In genomic region chrIII:3664224-3664623, ce11 we compare ENCODE assay signal across 4 worm cellular contexts.
A peak's percentile ranks its signal among the peaks of the same experiment; 100 is the strongest.
TF ChIP-seq lines count a peak whose summit lies in the region.

TSS of gene C46F11.4 (minus strand) at chrIII:3664304.

TF ChIP-seq in whole organism, L2 larva, 48 proteins besides CTCF, POLR2A, EP300 and RAD21:
- TF ChIP-seq sma-3 (GFP tag; optimal IDR thresholded peaks at IDR 0.05; lab: Kevin White, UChicago) (peak; percentile 47), nhr-129 (tag; optimal IDR thresholded peaks at IDR 0.05; lab: Kevin White, UChicago) (peak; percentile 40), nhr-25 (tag; optimal IDR thresholded peaks at IDR 0.05; lab: Kevin White, UChicago) (peak; percentile 20), nhr-23 (tag; optimal IDR thresholded peaks at IDR 0.05; lab: Kevin White, UChicago) (no peak), F13H6.1 (tag; optimal IDR thresholded peaks at IDR 0.05; lab: Kevin White, UChicago) (peak; percentile 53), unc-55 (GFP tag; optimal IDR thresholded peaks at IDR 0.05; lab: Kevin White, UChicago) (peak; percentile 47), lin-13 (GFP tag; optimal IDR thresholded peaks at IDR 0.05; lab: Kevin White, UChicago) (peak; percentile 52), C34F6.9 (tag; optimal IDR thresholded peaks at IDR 0.05; lab: Kevin White, UChicago) (peak; percentile 30), snpc-4 (tag; optimal IDR thresholded peaks at IDR 0.05; lab: Kevin White, UChicago) (no peak), fos-1 (tag; optimal IDR thresholded peaks at IDR 0.05; lab: Kevin White, UChicago) (no peak), lsy-2 (tag; optimal IDR thresholded peaks at IDR 0.05; lab: Kevin White, UChicago) (peak in 1 of 2 experiments; percentile 64), crh-2 (tag; optimal IDR thresholded peaks at IDR 0.05; lab: Kevin White, UChicago) (no peak), ceh-16 (tag; optimal IDR thresholded peaks at IDR 0.05; lab: Kevin White, UChicago) (no peak), lin-11 (tag; optimal IDR thresholded peaks at IDR 0.05; lab: Kevin White, UChicago) (peak; percentile 36), gmeb-1 (tag; optimal IDR thresholded peaks at IDR 0.05; lab: Kevin White, UChicago) (peak; percentile 50)

TF ChIP-seq in whole organism, L4 larva, 104 proteins besides CTCF, POLR2A, EP300 and RAD21:
- TF ChIP-seq mep-1 (tag; optimal IDR thresholded peaks at IDR 0.05; lab: Kevin White, UChicago), result peak; percentile 66
- peak; percentile 36; the same call in 1 of the 2 replicates for TF ChIP-seq arid-1 (GFP tag; conservative IDR thresholded peaks at IDR 0.05; lab: Robert Waterston, UW)
- peak; percentile 92 for TF ChIP-seq nhr-28 (tag; optimal IDR thresholded peaks at IDR 0.05; lab: Kevin White, UChicago)
- no peak for TF ChIP-seq ZK546.5 (tag; optimal IDR thresholded peaks at IDR 0.05; lab: Kevin White, UChicago)
- TF ChIP-seq rbr-2 (tag; optimal IDR thresholded peaks at IDR 0.05; lab: Kevin White, UChicago), result no peak
- no peak for TF ChIP-seq skn-1 (tag; optimal IDR thresholded peaks at IDR 0.05; lab: Kevin White, UChicago)
- TF ChIP-seq nhr-76 (tag; optimal IDR thresholded peaks at IDR 0.05; lab: Kevin White, UChicago), result no peak
- peak; percentile 62 for TF ChIP-seq duxl-1 (tag; optimal IDR thresholded peaks at IDR 0.05; lab: Kevin White, UChicago; ENCODE audit: poor library complexity)
- TF ChIP-seq mes-2 (tag; optimal IDR thresholded peaks at IDR 0.05; lab: Kevin White, UChicago; ENCODE audit: poor library complexity, severe bottlenecking), result peak; percentile 87
- peak; percentile 5 to 67 for TF ChIP-seq lsy-2 (tag; optimal IDR thresholded peaks at IDR 0.05; lab: Kevin White, UChicago)
- no peak for TF ChIP-seq dmd-8 (GFP tag; IDR thresholded peaks at IDR 0.05; lab: Robert Waterston, UW)
- peak; percentile 49 for TF ChIP-seq aha-1 (tag; lab: Kevin White, UChicago)
- TF ChIP-seq snpc-1.2 (GFP tag; IDR thresholded peaks at IDR 0.05; lab: Robert Waterston, UW), result no peak
- peak; percentile 14 for TF ChIP-seq unc-130 (GFP tag; optimal IDR thresholded peaks at IDR 0.05; lab: Kevin White, UChicago)
- no peak for TF ChIP-seq unc-62 (GFP tag; optimal IDR thresholded peaks at IDR 0.05 in 1 of 2; lab: Kevin White, UChicago)
- no peak for TF ChIP-seq unc-62 (tag; optimal IDR thresholded peaks at IDR 0.05; lab: Kevin White, UChicago)
- peak; percentile 50; the same call in 1 of the 2 replicates for TF ChIP-seq hmg-1.1 (GFP tag; IDR thresholded peaks at IDR 0.05; lab: Robert Waterston, UW)
- peak; percentile 40 for TF ChIP-seq dve-1 (tag; optimal IDR thresholded peaks at IDR 0.05; lab: Kevin White, UChicago; ENCODE audit: insufficient read depth)
- peak; percentile 45 for TF ChIP-seq lin-13 (GFP tag; optimal IDR thresholded peaks at IDR 0.05; lab: Kevin White, UChicago)
- peak; percentile 43 for TF ChIP-seq dpl-1 (GFP tag; optimal IDR thresholded peaks at IDR 0.05; lab: Kevin White, UChicago)
- TF ChIP-seq daf-19 (GFP tag; conservative IDR thresholded peaks at IDR 0.05; lab: Robert Waterston, UW), result 0 out of 2 replicates have a peak, but pooled peaks have one; percentile 71
- peak; percentile 15 for TF ChIP-seq nhr-6 (tag; optimal IDR thresholded peaks at IDR 0.05; lab: Kevin White, UChicago)
- TF ChIP-seq lin-38 (GFP tag; IDR thresholded peaks at IDR 0.05; lab: Robert Waterston, UW), result peak; percentile 48
- TF ChIP-seq hlh-30 (tag; optimal IDR thresholded peaks at IDR 0.05; lab: Kevin White, UChicago; ENCODE audit: insufficient read depth), result peak; percentile 67
TF ChIP-seq in whole organism, L4 larva: peak in this region for 16.

TF ChIP-seq in whole organism, late embryonic, 69 proteins besides CTCF, POLR2A, EP300 and RAD21 (continues in another document):
- TF ChIP-seq ceh-22 (tag; optimal IDR thresholded peaks at IDR 0.05; lab: Kevin White, UChicago) (peak; percentile 65), unc-42 (tag; optimal IDR thresholded peaks at IDR 0.05; lab: Kevin White, UChicago) (peak; percentile 34), ceh-31 (tag; optimal IDR thresholded peaks at IDR 0.05; lab: Kevin White, UChicago) (peak; percentile 84), sdc-2 (tag; optimal IDR thresholded peaks at IDR 0.05; lab: Kevin White, UChicago) (peak; percentile 57), hlh-8 (tag; optimal IDR thresholded peaks at IDR 0.05; lab: Kevin White, UChicago) (peak; percentile 92), odd-2 (tag; optimal IDR thresholded peaks at IDR 0.05; lab: Kevin White, UChicago) (peak; percentile 87), unc-55 (GFP tag; optimal IDR thresholded peaks at IDR 0.05; lab: Kevin White, UChicago) (no peak), hlh-13 (GFP tag; optimal IDR thresholded peaks at IDR 0.05; lab: Kevin White, UChicago) (peak; percentile 66), hlh-30 (tag; optimal IDR thresholded peaks at IDR 0.05; lab: Kevin White, UChicago; ENCODE audit: insufficient read depth) (no peak), elt-4 (tag; optimal IDR thresholded peaks at IDR 0.05; lab: Kevin White, UChicago) (no peak), npax-4 (tag; optimal IDR thresholded peaks at IDR 0.05; lab: Kevin White, UChicago) (peak; percentile 75), K02D7.2 (tag; optimal IDR thresholded peaks at IDR 0.05; lab: Kevin White, UChicago) (peak; percentile 87), hlh-15 (tag; optimal IDR thresholded peaks at IDR 0.05; lab: Kevin White, UChicago) (peak; percentile 82), K09A11.1 (tag; optimal IDR thresholded peaks at IDR 0.05; lab: Kevin White, UChicago; ENCODE audit: insufficient read depth) (peak; percentile 92), nfya-1 (tag; optimal IDR thresholded peaks at IDR 0.05; lab: Kevin White, UChicago) (peak; percentile 85), ceh-45 (GFP tag; IDR thresholded peaks at IDR 0.05; lab: Robert Waterston, UW) (peak; percentile 81), eyg-1 (tag; optimal IDR thresholded peaks at IDR 0.05; lab: Kevin White, UChicago) (peak; percentile 56), madf-2 (tag; optimal IDR thresholded peaks at IDR 0.05; lab: Kevin White, UChicago) (peak; percentile 80), Y22D7AL.16 (tag; optimal IDR thresholded peaks at IDR 0.05; lab: Kevin White, UChicago) (peak; percentile 76), pqm-1 (tag; optimal IDR thresholded peaks at IDR 0.05; lab: Kevin White, UChicago) (no peak), ceh-14 (tag; optimal IDR thresholded peaks at IDR 0.05; lab: Kevin White, UChicago) (peak; percentile 92), tbx-7 (tag; optimal IDR thresholded peaks at IDR 0.05; lab: Kevin White, UChicago) (peak; percentile 43), ahr-1 (tag; optimal IDR thresholded peaks at IDR 0.05; lab: Kevin White, UChicago) (peak; percentile 78), ceh-30 (tag; optimal IDR thresholded peaks at IDR 0.05; lab: Kevin White, UChicago) (no peak), ceh-34 (tag; optimal IDR thresholded peaks at IDR 0.05; lab: Kevin White, UChicago) (peak; percentile 80), che-1 (tag; optimal IDR thresholded peaks at IDR 0.05; lab: Kevin White, UChicago) (peak; percentile 78), ceh-24 (tag; optimal IDR thresholded peaks at IDR 0.05; lab: Kevin White, UChicago) (peak; percentile 70), nhr-11 (tag; optimal IDR thresholded peaks at IDR 0.05; lab: Kevin White, UChicago) (no peak), ama-1 (optimal IDR thresholded peaks at IDR 0.05; lab: Kevin White, UChicago) (no peak)

TF ChIP-seq in whole organism, mixed stage, embryonic, 35 proteins besides CTCF, POLR2A, EP300 and RAD21 (continues in another document):
- TF ChIP-seq flh-1 (GFP tag; optimal IDR thresholded peaks at IDR 0.05; lab: Kevin White, UChicago), result peak; percentile 61
- TF ChIP-seq hlh-1 (tag; optimal IDR thresholded peaks at IDR 0.05; lab: Kevin White, UChicago), result peak; percentile 84
- TF ChIP-seq tbx-8 (GFP tag; optimal IDR thresholded peaks at IDR 0.05; lab: Kevin White, UChicago), result peak; percentile 79
- peak; percentile 25 for TF ChIP-seq ces-1 (GFP tag; optimal IDR thresholded peaks at IDR 0.05; lab: Kevin White, UChicago)
- TF ChIP-seq elt-1 (tag; optimal IDR thresholded peaks at IDR 0.05; lab: Kevin White, UChicago; ENCODE audit: borderline replicate concordance, insufficient read depth), result no peak
- peak; percentile 77 for TF ChIP-seq lin-32 (GFP tag; optimal IDR thresholded peaks at IDR 0.05; lab: Kevin White, UChicago)
- peak; percentile 89 for TF ChIP-seq cnd-1 (tag; optimal IDR thresholded peaks at IDR 0.05; lab: Kevin White, UChicago)
- peak; percentile 73 for TF ChIP-seq lsy-2 (tag; optimal IDR thresholded peaks at IDR 0.05; lab: Kevin White, UChicago)
- peak; percentile 91 for TF ChIP-seq ztf-11 (tag; optimal IDR thresholded peaks at IDR 0.05; lab: Kevin White, UChicago)
- TF ChIP-seq zip-8 (tag; optimal IDR thresholded peaks at IDR 0.05; lab: Kevin White, UChicago), result no peak
- peak; percentile 61 for TF ChIP-seq blmp-1 (tag; optimal IDR thresholded peaks at IDR 0.05; lab: Kevin White, UChicago)
- TF ChIP-seq nhr-76 (tag; optimal IDR thresholded peaks at IDR 0.05; lab: Kevin White, UChicago), result peak; percentile 90
- peak; percentile 93 for TF ChIP-seq M03D4.4 (tag; optimal IDR thresholded peaks at IDR 0.05; lab: Kevin White, UChicago)
- peak; percentile 1 for TF ChIP-seq nhr-28 (tag; optimal IDR thresholded peaks at IDR 0.05; lab: Kevin White, UChicago)
- TF ChIP-seq ceh-83 (GFP tag; optimal IDR thresholded peaks at IDR 0.05; lab: Kevin White, UChicago), result peak; percentile 86
- TF ChIP-seq nhr-2 (tag; optimal IDR thresholded peaks at IDR 0.05; lab: Kevin White, UChicago), result peak; percentile 14
- peak; percentile 84 for TF ChIP-seq unc-120 (tag; optimal IDR thresholded peaks at IDR 0.05; lab: Kevin White, UChicago; ENCODE audit: poor library complexity, severe bottlenecking)
- TF ChIP-seq sptf-1 (tag; optimal IDR thresholded peaks at IDR 0.05; lab: Kevin White, UChicago), result peak; percentile 95
- TF ChIP-seq pha-4 (tag; optimal IDR thresholded peaks at IDR 0.05; lab: Kevin White, UChicago), result peak; percentile 69
- TF ChIP-seq elt-3 (tag; optimal IDR thresholded peaks at IDR 0.05; lab: Kevin White, UChicago), result no peak
- TF ChIP-seq ceh-39 (tag; optimal IDR thresholded peaks at IDR 0.05; lab: Kevin White, UChicago), result peak; percentile 9
- peak; percentile 77 for TF ChIP-seq unc-39 (tag; optimal IDR thresholded peaks at IDR 0.05; lab: Kevin White, UChicago)
- no peak for TF ChIP-seq mab-5 (tag; optimal IDR thresholded peaks at IDR 0.05; lab: Kevin White, UChicago)
- no peak for TF ChIP-seq snpc-4 (tag; optimal IDR thresholded peaks at IDR 0.05; lab: Kevin White, UChicago)
- TF ChIP-seq mls-2 (tag; optimal IDR thresholded peaks at IDR 0.05; lab: Kevin White, UChicago), result peak; percentile 93
- peak; percentile 74 for TF ChIP-seq bed-3 (GFP tag; optimal IDR thresholded peaks at IDR 0.05; lab: Kevin White, UChicago)
- TF ChIP-seq ham-2 (GFP tag; optimal IDR thresholded peaks at IDR 0.05; lab: Kevin White, UChicago), result peak; percentile 56
- TF ChIP-seq unc-62 (GFP tag; optimal IDR thresholded peaks at IDR 0.05; lab: Kevin White, UChicago), result peak; percentile 29
- peak; percentile 79 for TF ChIP-seq sem-2 (GFP tag; optimal IDR thresholded peaks at IDR 0.05; lab: Kevin White, UChicago)
- peak; percentile 80 for TF ChIP-seq mep-1 (tag; optimal IDR thresholded peaks at IDR 0.05; lab: Kevin White, UChicago)
- TF ChIP-seq lin-13 (tag; optimal IDR thresholded peaks at IDR 0.05; lab: Kevin White, UChicago), result peak; percentile 73
